Worm (Caenorhabditis elegans) whole organism, L2 larva: ENCODE measurements around the gene seld-1.

Experiments
- ceh-82 ChIP-seq: fragments of 150-350 bp; optimal IDR thresholded peaks from 2 replicates; lab custom pipeline; 2014; ENCODE audit warnings: missing biosample characterization, missing genetic modification characterization
- lsy-2 ChIP-seq, 2 experiments: fragments of 150-350 bp in 1 of 2; sonication (generic microtip) in 1 of 2; optimal IDR thresholded peaks; 2 replicates each; lab custom pipeline; 2014 to 2017; ENCODE audit warnings: missing biosample characterization in 2 of 2, missing genetic modification characterization in 2 of 2

ce11 chrIV:13508924-13509323 is 3.7 kb downstream of the seld-1 start, which contains the start of gene afmd-2:
- TF ChIP-seq ceh-82 (tag; lab: Kevin White, UChicago) (no peak), lsy-2 (tag; optimal IDR thresholded peaks at IDR 0.05; lab: Kevin White, UChicago) (no peak)
